Fruit fly (Drosophila melanogaster): Measurements from ENCODE around the gene Wdr62.
A peak's percentile ranks its signal among the peaks of the same experiment; 100 is the strongest.

The Wdr62 gene

dm6 chr2L:1986343-1987280, 102.2 kb downstream of the Wdr62 start:
- TF ChIP-seq toe (GFP tag; optimal IDR thresholded peaks at IDR 0.05) (peak; percentile 41), Hr96 (GFP tag; optimal IDR thresholded peaks at IDR 0.05) (peak; percentile 59), CG11617 (GFP tag; optimal IDR thresholded peaks at IDR 0.05) (peak; percentile 68), CG5204 (GFP tag; optimal IDR thresholded peaks at IDR 0.05) (no peak), Clk (GFP tag; optimal IDR thresholded peaks at IDR 0.05) (peak; percentile 21), CG7045 (GFP tag; optimal IDR thresholded peaks at IDR 0.05) (peak; percentile 59), CG33017 (tag; optimal IDR thresholded peaks at IDR 0.05) (no peak), ovo (GFP tag; optimal IDR thresholded peaks at IDR 0.05) (no peak), Crg-1 (GFP tag; optimal IDR thresholded peaks at IDR 0.05) (no peak), bab1 (GFP tag; optimal IDR thresholded peaks at IDR 0.05) (peak; percentile 7), CG12768 (GFP tag; optimal IDR thresholded peaks at IDR 0.05) (no peak), CG1620 (GFP tag; optimal IDR thresholded peaks at IDR 0.05) (no peak), CG14711 (tag; optimal IDR thresholded peaks at IDR 0.05) (peak; percentile 30), tj (GFP tag; optimal IDR thresholded peaks at IDR 0.05) (peak; percentile 98), cic (GFP tag; optimal IDR thresholded peaks at IDR 0.05) (peak; percentile 71), pad (GFP tag; optimal IDR thresholded peaks at IDR 0.05) (no peak), cnc (optimal IDR thresholded peaks at IDR 0.05) (no peak), CG7101 (tag; optimal IDR thresholded peaks at IDR 0.05) (peak; percentile 40), Mnt (GFP tag; optimal IDR thresholded peaks at IDR 0.05) (peak; percentile 15), kay (GFP tag; ENCODE audit: borderline replicate concordance) (peak; percentile 92)

dm6 chr2L:1987434-1988191, 103.2 kb downstream of the Wdr62 start, which contains the start of gene Got2:
Gene Got2 (minus strand): TSS chr2L:1987758.
- peak; percentile 13 for TF ChIP-seq bab1 (GFP tag; optimal IDR thresholded peaks at IDR 0.05)
- no peak for TF ChIP-seq CG7045 (GFP tag; optimal IDR thresholded peaks at IDR 0.05)
- TF ChIP-seq Clk (GFP tag; optimal IDR thresholded peaks at IDR 0.05): no peak
- peak; percentile 50 for TF ChIP-seq CG7101 (tag; optimal IDR thresholded peaks at IDR 0.05)
- TF ChIP-seq Mnt (GFP tag; optimal IDR thresholded peaks at IDR 0.05): peak; percentile 93
- TF ChIP-seq CG1620 (GFP tag; optimal IDR thresholded peaks at IDR 0.05): no peak
- peak; percentile 35 for TF ChIP-seq CG33017 (tag; optimal IDR thresholded peaks at IDR 0.05)
- TF ChIP-seq CG12768 (GFP tag; optimal IDR thresholded peaks at IDR 0.05): peak; percentile 36
- no peak for TF ChIP-seq pad (GFP tag; optimal IDR thresholded peaks at IDR 0.05)
- TF ChIP-seq cnc (optimal IDR thresholded peaks at IDR 0.05): no peak
- TF ChIP-seq CG14711 (tag; optimal IDR thresholded peaks at IDR 0.05): no peak
- no peak for TF ChIP-seq kay (GFP tag; ENCODE audit: borderline replicate concordance)
- TF ChIP-seq toe (GFP tag; optimal IDR thresholded peaks at IDR 0.05): peak; percentile 16
- peak; percentile 35 for TF ChIP-seq CG11617 (GFP tag; optimal IDR thresholded peaks at IDR 0.05)
- TF ChIP-seq cic (GFP tag; optimal IDR thresholded peaks at IDR 0.05): peak; percentile 83
- no peak for TF ChIP-seq CG5204 (GFP tag; optimal IDR thresholded peaks at IDR 0.05)
- TF ChIP-seq ovo (GFP tag; optimal IDR thresholded peaks at IDR 0.05): no peak
- TF ChIP-seq Hr96 (GFP tag; optimal IDR thresholded peaks at IDR 0.05): no peak
- no peak for TF ChIP-seq Crg-1 (GFP tag; optimal IDR thresholded peaks at IDR 0.05)
- TF ChIP-seq tj (GFP tag; optimal IDR thresholded peaks at IDR 0.05): peak; percentile 79

dm6 chr2L:1988192-1988561, 103.8 kb downstream of the Wdr62 start, which contains the start of gene Npc2a:
Gene Npc2a (plus strand): TSS chr2L:1988290.
- TF ChIP-seq Crg-1 (GFP tag; optimal IDR thresholded peaks at IDR 0.05): no peak
- peak; percentile 56 for TF ChIP-seq bab1 (GFP tag; optimal IDR thresholded peaks at IDR 0.05)
- no peak for TF ChIP-seq Mnt (GFP tag; optimal IDR thresholded peaks at IDR 0.05)
- TF ChIP-seq tj (GFP tag; optimal IDR thresholded peaks at IDR 0.05): peak; percentile 98

- TF ChIP-seq Hr96 (GFP tag; optimal IDR thresholded peaks at IDR 0.05) (no peak), Clk (GFP tag; optimal IDR thresholded peaks at IDR 0.05) (no peak), CG14711 (tag; optimal IDR thresholded peaks at IDR 0.05) (no peak), CG33017 (tag; optimal IDR thresholded peaks at IDR 0.05) (no peak), CG12768 (GFP tag; optimal IDR thresholded peaks at IDR 0.05) (no peak), Crg-1 (GFP tag; optimal IDR thresholded peaks at IDR 0.05) (no peak), bab1 (GFP tag; optimal IDR thresholded peaks at IDR 0.05) (peak; percentile 25), CG5204 (GFP tag; optimal IDR thresholded peaks at IDR 0.05) (no peak), cnc (optimal IDR thresholded peaks at IDR 0.05) (peak in 1 of 2 experiments; percentile 25), Mnt (GFP tag; optimal IDR thresholded peaks at IDR 0.05) (no peak), tj (GFP tag; optimal IDR thresholded peaks at IDR 0.05) (peak; percentile 32), CG11617 (GFP tag; optimal IDR thresholded peaks at IDR 0.05) (no peak), CG1620 (GFP tag; optimal IDR thresholded peaks at IDR 0.05) (no peak)
These were observed 105.0 kb downstream of the Wdr62 start for dm6 chr2L:1989278-1989918.

dm6 chr2L:1992060-1992459, 107.6 kb downstream of the Wdr62 start, which contains the start of gene Obp22a:
Gene Obp22a (minus strand): TSS chr2L:1992160.
- TF ChIP-seq kay (GFP tag; ENCODE audit: borderline replicate concordance): no peak
- no peak for TF ChIP-seq CG33017 (tag; optimal IDR thresholded peaks at IDR 0.05)
- TF ChIP-seq CG5204 (GFP tag; optimal IDR thresholded peaks at IDR 0.05): no peak
- TF ChIP-seq Mnt (GFP tag; optimal IDR thresholded peaks at IDR 0.05): no peak
- no peak for TF ChIP-seq CG11617 (GFP tag; optimal IDR thresholded peaks at IDR 0.05)
- TF ChIP-seq CG7045 (GFP tag; optimal IDR thresholded peaks at IDR 0.05): no peak
- no peak for TF ChIP-seq toe (GFP tag; optimal IDR thresholded peaks at IDR 0.05)
- no peak for TF ChIP-seq Hr96 (GFP tag; optimal IDR thresholded peaks at IDR 0.05)
- TF ChIP-seq Crg-1 (GFP tag; optimal IDR thresholded peaks at IDR 0.05): no peak
- TF ChIP-seq CG7101 (tag; optimal IDR thresholded peaks at IDR 0.05): no peak
- no peak for TF ChIP-seq CG14711 (tag; optimal IDR thresholded peaks at IDR 0.05)
- TF ChIP-seq bab1 (GFP tag; optimal IDR thresholded peaks at IDR 0.05): no peak
- TF ChIP-seq tj (GFP tag; optimal IDR thresholded peaks at IDR 0.05): no peak
- TF ChIP-seq cnc (optimal IDR thresholded peaks at IDR 0.05): no peak
- TF ChIP-seq ovo (GFP tag; optimal IDR thresholded peaks at IDR 0.05): no peak
- no peak for TF ChIP-seq Clk (GFP tag; optimal IDR thresholded peaks at IDR 0.05)
- TF ChIP-seq cic (GFP tag; optimal IDR thresholded peaks at IDR 0.05): no peak
- no peak for TF ChIP-seq pad (GFP tag; optimal IDR thresholded peaks at IDR 0.05)
- no peak for TF ChIP-seq CG1620 (GFP tag; optimal IDR thresholded peaks at IDR 0.05)
- TF ChIP-seq CG12768 (GFP tag; optimal IDR thresholded peaks at IDR 0.05): no peak

Measured in whole organism, adult.